Worm (Caenorhabditis elegans): ENCODE measurements around the gene W03A5.2.

ce11 chrIII:5404998-5405397 is 836 bp upstream of the W03A5.2 start:
- TF ChIP-seq pqm-1 (tag; optimal IDR thresholded peaks at IDR 0.05) (no peak), skn-1 (tag; optimal IDR thresholded peaks at IDR 0.05) (no peak), ztf-11 (tag; optimal IDR thresholded peaks at IDR 0.05) (no peak), ama-1 (optimal IDR thresholded peaks at IDR 0.05) (no peak), nhr-28 (tag; optimal IDR thresholded peaks at IDR 0.05) (no peak), R02D3.7 (tag; optimal IDR thresholded peaks at IDR 0.05) (no peak), fos-1 (tag; optimal IDR thresholded peaks at IDR 0.05) (no peak)
